Worm (Caenorhabditis elegans): Measurements from ENCODE around the gene air-1.

Gene air-1

DNA sequence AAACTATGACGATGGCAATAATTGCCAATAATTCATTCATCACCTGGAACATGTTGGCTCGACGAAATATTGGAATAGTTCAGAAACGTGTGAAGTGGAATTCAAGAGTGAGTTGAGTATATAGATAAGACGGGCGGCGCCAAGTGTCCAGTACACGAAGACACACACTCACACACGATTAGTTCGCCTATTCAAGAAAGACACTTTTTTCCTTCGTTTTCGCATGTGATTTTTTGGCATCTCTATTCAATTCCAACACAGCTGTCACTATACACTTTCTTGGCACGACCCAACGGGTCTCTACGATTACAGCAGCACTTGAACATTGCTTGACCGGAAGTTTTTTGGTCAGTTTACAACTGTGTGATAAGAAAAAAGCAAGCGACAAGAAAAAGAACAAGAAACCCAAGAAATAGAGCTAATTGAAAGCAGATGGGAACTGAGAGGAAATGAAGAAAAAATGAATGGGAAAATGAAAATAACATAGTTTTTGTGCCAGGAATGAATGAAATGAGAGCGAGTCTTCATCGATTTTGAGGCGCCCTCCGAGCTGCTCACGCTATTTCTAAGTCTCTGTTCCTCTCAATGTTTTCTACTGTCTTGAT, 3.5 kb upstream of the air-1 start, which contains the start of gene K07C11.8:
Gene K07C11.8 (minus strand): TSS at position 224 of the 605 bp plus-strand sequence.
- TF ChIP-seq lsy-2 (tag; optimal IDR thresholded peaks at IDR 0.05) (no peak), ces-1 (GFP tag; optimal IDR thresholded peaks at IDR 0.05) (peak; percentile 3)

DNA sequence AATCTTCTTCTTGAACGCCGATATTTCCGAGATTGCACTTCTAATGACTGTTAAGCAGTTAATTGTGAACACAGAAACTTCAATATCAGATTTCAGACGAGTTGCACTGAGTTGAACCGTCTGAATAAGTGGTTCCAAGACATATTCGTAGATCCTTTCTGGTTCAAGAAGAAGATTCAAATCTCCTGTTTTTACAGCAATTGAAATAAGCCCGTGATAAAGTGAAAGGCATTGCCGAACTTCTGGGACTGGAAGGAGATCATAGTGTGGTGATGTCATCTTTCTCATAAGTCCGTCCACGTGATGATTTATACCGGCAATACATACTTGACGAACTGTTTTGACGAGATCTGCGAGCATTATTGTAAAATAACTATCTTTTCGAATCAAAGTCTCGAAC, 1.7 kb upstream of the air-1 start:
- TF ChIP-seq tbx-8 (GFP tag; optimal IDR thresholded peaks at IDR 0.05) (no peak), nhr-237 (tag; optimal IDR thresholded peaks at IDR 0.05) (no peak), sptf-1 (tag; optimal IDR thresholded peaks at IDR 0.05) (no peak), ces-1 (GFP tag; optimal IDR thresholded peaks at IDR 0.05) (no peak), ceh-83 (GFP tag; optimal IDR thresholded peaks at IDR 0.05) (no peak), unc-120 (tag; optimal IDR thresholded peaks at IDR 0.05; ENCODE audit: poor library complexity, severe bottlenecking) (no peak)

DNA sequence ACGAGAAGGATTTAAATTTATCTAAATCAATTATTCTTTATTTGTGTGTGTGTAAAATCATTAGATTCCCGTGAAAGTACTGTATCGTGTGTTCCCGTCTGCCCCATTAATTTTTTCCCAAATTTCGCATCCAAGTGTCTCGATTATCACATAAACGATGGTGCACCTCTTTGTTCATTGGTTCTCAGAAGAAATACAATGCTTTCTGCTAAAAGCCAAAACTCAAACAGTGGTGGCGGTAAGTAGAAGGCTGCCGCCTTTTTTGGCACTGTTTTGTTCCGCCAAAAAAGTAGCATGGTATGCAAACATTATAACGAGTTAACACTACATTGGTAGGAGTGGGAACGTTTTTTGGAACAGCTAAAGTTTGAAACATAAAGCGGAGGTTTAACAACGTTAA, 2.1 kb downstream of the air-1 start:
- TF ChIP-seq sptf-1 (tag; optimal IDR thresholded peaks at IDR 0.05) (no peak), mab-5 (tag; optimal IDR thresholded peaks at IDR 0.05) (no peak), ceh-39 (tag; optimal IDR thresholded peaks at IDR 0.05) (no peak), unc-120 (tag; optimal IDR thresholded peaks at IDR 0.05; ENCODE audit: poor library complexity, severe bottlenecking) (no peak), zip-8 (tag; optimal IDR thresholded peaks at IDR 0.05) (no peak)

DNA sequence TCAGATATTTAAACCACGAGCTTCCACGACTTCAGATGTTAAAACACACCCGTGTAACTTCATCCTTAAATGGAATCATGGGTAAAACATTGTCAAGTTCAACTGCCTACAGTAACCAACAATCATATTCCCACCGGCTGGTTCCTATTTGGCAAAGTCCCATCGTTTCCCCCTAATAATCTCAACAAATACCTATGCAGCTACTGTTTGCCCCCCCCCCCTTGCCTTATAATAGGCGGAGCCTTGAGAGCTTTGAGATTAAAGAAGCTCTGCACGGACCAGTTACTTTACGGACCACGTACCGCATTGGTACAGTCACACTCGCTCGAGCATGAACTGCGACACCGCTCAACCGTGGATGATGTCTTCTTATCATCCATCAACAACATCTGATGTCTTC, 3.3 kb downstream of the air-1 start, which contains the start of gene pax-1:
Gene pax-1 (plus strand): TSS at position 301 of the 400 bp plus-strand sequence.
- TF ChIP-seq nhr-12 (tag; optimal IDR thresholded peaks at IDR 0.05): no peak

DNA sequence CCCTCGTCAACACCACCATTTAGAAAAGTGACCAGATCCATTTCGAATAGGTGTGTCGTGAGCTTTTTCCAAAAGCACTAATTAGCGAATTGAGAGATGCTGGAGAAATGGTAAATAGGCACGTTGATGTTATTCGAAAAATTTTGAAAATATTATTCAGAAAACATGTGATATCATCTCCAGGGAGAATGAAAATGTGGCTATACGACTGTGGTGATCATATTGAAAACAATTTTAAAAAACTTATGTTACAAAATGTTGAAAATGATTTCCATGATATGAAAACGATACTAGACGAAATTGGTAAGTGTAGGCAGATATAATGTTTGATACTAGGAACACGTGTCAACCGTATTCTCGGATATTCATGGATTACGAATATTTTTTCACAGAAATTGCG, 5.5 kb downstream of the air-1 start, which contains the start of gene K07C11.10:
Gene K07C11.10 (minus strand): TSS at position 101 of the 400 bp plus-strand sequence.
- TF ChIP-seq elt-3 (tag; optimal IDR thresholded peaks at IDR 0.05): no peak
- no peak for TF ChIP-seq sem-2 (GFP tag; optimal IDR thresholded peaks at IDR 0.05)
- no peak for TF ChIP-seq mep-1 (tag; optimal IDR thresholded peaks at IDR 0.05)
- no peak for TF ChIP-seq ces-1 (GFP tag; optimal IDR thresholded peaks at IDR 0.05)
- TF ChIP-seq ceh-39 (tag; optimal IDR thresholded peaks at IDR 0.05): no peak
- TF ChIP-seq unc-39 (tag; optimal IDR thresholded peaks at IDR 0.05): no peak
- TF ChIP-seq cnd-1 (tag; optimal IDR thresholded peaks at IDR 0.05): no peak
- no peak for TF ChIP-seq M03D4.4 (tag; optimal IDR thresholded peaks at IDR 0.05)
- TF ChIP-seq nhr-12 (tag; optimal IDR thresholded peaks at IDR 0.05): no peak
- no peak for TF ChIP-seq flh-1 (GFP tag; optimal IDR thresholded peaks at IDR 0.05)
- no peak for TF ChIP-seq drap-1 (GFP tag; optimal IDR thresholded peaks at IDR 0.05)
- TF ChIP-seq lin-13 (tag; optimal IDR thresholded peaks at IDR 0.05): no peak
- no peak for TF ChIP-seq lsy-2 (tag; optimal IDR thresholded peaks at IDR 0.05)
- TF ChIP-seq nhr-76 (tag; optimal IDR thresholded peaks at IDR 0.05): no peak
- no peak for TF ChIP-seq elt-1 (tag; optimal IDR thresholded peaks at IDR 0.05; ENCODE audit: borderline replicate concordance, insufficient read depth)
- TF ChIP-seq mab-5 (tag; optimal IDR thresholded peaks at IDR 0.05): no peak

DNA sequence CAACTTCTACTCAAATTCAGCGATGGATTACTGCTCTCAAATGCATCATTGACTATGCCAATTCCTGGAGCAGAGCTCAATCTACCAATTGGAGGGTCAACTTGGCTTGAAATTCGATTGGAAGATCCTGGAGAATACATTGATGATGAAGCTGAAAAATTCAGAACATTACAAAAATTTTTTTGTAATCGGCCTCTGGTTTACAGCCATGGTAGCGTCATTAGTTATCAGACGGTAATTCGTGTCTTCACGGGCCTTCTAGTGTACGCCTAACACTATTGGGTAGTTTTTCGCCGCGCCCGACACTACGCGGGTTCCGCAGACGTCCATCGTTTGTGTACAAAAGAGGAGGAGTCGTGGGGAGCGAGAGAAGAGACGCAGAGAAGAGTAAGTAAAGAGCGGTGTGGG, 7.4 kb downstream of the air-1 start:
- TF ChIP-seq nhr-76 (tag; optimal IDR thresholded peaks at IDR 0.05): no peak
- TF ChIP-seq mep-1 (tag; optimal IDR thresholded peaks at IDR 0.05): peak; percentile 23
- peak; percentile 8 for TF ChIP-seq cnd-1 (tag; optimal IDR thresholded peaks at IDR 0.05)
- no peak for TF ChIP-seq ces-1 (GFP tag; optimal IDR thresholded peaks at IDR 0.05)
- TF ChIP-seq drap-1 (GFP tag; optimal IDR thresholded peaks at IDR 0.05): peak; percentile 83
- TF ChIP-seq lin-13 (tag; optimal IDR thresholded peaks at IDR 0.05): peak; percentile 17
- peak; percentile 39 for TF ChIP-seq pha-4 (tag; optimal IDR thresholded peaks at IDR 0.05)
- TF ChIP-seq lsy-2 (tag; optimal IDR thresholded peaks at IDR 0.05): peak; percentile 39
- peak; percentile 39 for TF ChIP-seq ceh-39 (tag; optimal IDR thresholded peaks at IDR 0.05)
- peak; percentile 95 for TF ChIP-seq unc-120 (tag; optimal IDR thresholded peaks at IDR 0.05; ENCODE audit: poor library complexity, severe bottlenecking)
- no peak for TF ChIP-seq nhr-237 (tag; optimal IDR thresholded peaks at IDR 0.05)
- peak; percentile 31 for TF ChIP-seq sptf-1 (tag; optimal IDR thresholded peaks at IDR 0.05)
- peak; percentile 4 for TF ChIP-seq hlh-1 (tag; optimal IDR thresholded peaks at IDR 0.05)

DNA sequence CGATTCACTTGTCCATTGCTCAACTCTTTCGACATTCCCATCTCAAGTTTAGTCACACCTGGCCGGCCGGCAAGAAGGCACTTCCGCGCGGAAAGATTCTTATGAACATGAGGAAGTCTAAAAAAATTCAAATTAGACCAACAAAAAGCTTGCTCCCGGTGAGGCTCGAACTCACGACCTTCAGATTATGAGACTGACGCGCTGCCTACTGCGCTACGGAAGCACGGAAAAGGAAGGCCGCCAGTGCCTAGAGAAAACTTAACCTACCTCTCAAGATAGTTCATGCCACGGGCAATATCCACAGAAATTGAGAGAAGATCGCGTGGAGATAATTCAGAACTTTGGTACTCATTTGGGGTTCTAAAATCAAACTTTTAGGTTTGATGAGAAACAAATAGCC, 8.8 kb downstream of the air-1 start:
- TF ChIP-seq elt-3 (tag; optimal IDR thresholded peaks at IDR 0.05) (no peak), M03D4.4 (tag; optimal IDR thresholded peaks at IDR 0.05) (peak; percentile 5), drap-1 (GFP tag; optimal IDR thresholded peaks at IDR 0.05) (peak; percentile 11), ceh-43 (GFP tag; optimal IDR thresholded peaks at IDR 0.05) (no peak), ceh-83 (GFP tag; optimal IDR thresholded peaks at IDR 0.05) (peak; percentile 68), blmp-1 (tag; optimal IDR thresholded peaks at IDR 0.05) (no peak), unc-120 (tag; optimal IDR thresholded peaks at IDR 0.05; ENCODE audit: poor library complexity, severe bottlenecking) (peak; percentile 38)
